Worm (Caenorhabditis elegans): ENCODE data around the gene K01C8.2.

ce11 chrII:8311484-8311883, 42.2 kb upstream of the K01C8.2 start:
- TF ChIP-seq elt-3 (tag; optimal IDR thresholded peaks at IDR 0.05) = no peak
- no peak for TF ChIP-seq M03D4.4 (tag; optimal IDR thresholded peaks at IDR 0.05)
- TF ChIP-seq pha-4 (tag; optimal IDR thresholded peaks at IDR 0.05) = no peak
- TF ChIP-seq lin-13 (tag; optimal IDR thresholded peaks at IDR 0.05) = no peak
- no peak for TF ChIP-seq unc-39 (tag; optimal IDR thresholded peaks at IDR 0.05)
- no peak for TF ChIP-seq unc-62 (GFP tag; optimal IDR thresholded peaks at IDR 0.05)
- no peak for TF ChIP-seq elt-1 (tag; optimal IDR thresholded peaks at IDR 0.05; ENCODE audit: borderline replicate concordance, insufficient read depth)
- TF ChIP-seq ztf-11 (tag; optimal IDR thresholded peaks at IDR 0.05) = no peak
- no peak for TF ChIP-seq unc-120 (tag; optimal IDR thresholded peaks at IDR 0.05; ENCODE audit: poor library complexity, severe bottlenecking)

All from whole organism, mixed stage, embryonic.